Worm (Caenorhabditis elegans) whole organism, midembryonic: ENCODE results near the gene selt-1.2.

Experiments
- T22C8.4 ChIP-seq: fragments of 200-800 bp; sonication (Bioruptor generic); IDR thresholded peaks from 2 replicates; pipeline ENCODE4 v1.3.6; 2022; ENCODE audit warnings: missing genetic modification characterization, missing compliant biosample characterization
- cog-1 ChIP-seq: sonication (generic microtip); optimal IDR thresholded peaks from 2 replicates; lab custom pipeline; 2016; ENCODE audit warnings: missing genetic modification characterization, missing compliant biosample characterization
- flt-1 ChIP-seq: fragments of 200-800 bp; sonication (Bioruptor generic); IDR thresholded peaks from 2 replicates; pipeline ENCODE4 v1.3.6; 2022; ENCODE audit warnings: missing genetic modification characterization, missing compliant biosample characterization
- klf-2 ChIP-seq: fragments of 200-800 bp; sonication (Bioruptor generic); conservative IDR thresholded peaks from 2 replicates; pipeline ENCODE4 v1.3.6; 2022; ENCODE audit warnings: missing genetic modification reagents, missing genetic modification characterization, missing compliant biosample characterization
- med-1 ChIP-seq: sonication (generic microtip); optimal IDR thresholded peaks from 2 replicates; lab custom pipeline; 2017; ENCODE audit warnings: missing genetic modification characterization, mild to moderate bottlenecking, missing compliant biosample characterization, antibody characterized with exemption, missing genetic modification reagents; ENCODE audit not compliant: insufficient read depth
- tab-1 ChIP-seq: fragments of 200-800 bp; sonication (Bioruptor generic); IDR thresholded peaks from 2 replicates; pipeline ENCODE4 v1.3.6; 2022; ENCODE audit warnings: missing genetic modification characterization, missing compliant biosample characterization
- ztf-23 ChIP-seq: fragments of 200-800 bp; sonication (Bioruptor generic); IDR thresholded peaks from 2 replicates; pipeline ENCODE4 v1.3.6; 2022; ENCODE audit warnings: missing genetic modification reagents, missing genetic modification characterization, missing compliant biosample characterization

- TF ChIP-seq flt-1 (GFP tag; lab: Robert Waterston, UW) (no peak), tab-1 (GFP tag; lab: Robert Waterston, UW) (no peak), ztf-23 (GFP tag; lab: Robert Waterston, UW) (no peak), klf-2 (GFP tag; lab: Robert Waterston, UW) (no peak), cog-1 (tag; lab: Kevin White, UChicago) (no peak), med-1 (GFP tag; lab: Kevin White, UChicago) (no peak), T22C8.4 (GFP tag; lab: Robert Waterston, UW) (no peak)
Observed at ce11 chrV:10762695-10763094, 15.5 kb upstream of the selt-1.2 start, which contains the start of gene sre-6.
